Fruit fly (Drosophila melanogaster) Kc167 (cell line): ENCODE measurements around the gene CG4465.

Source experiments
- Sin3A ChIP-seq: fragments of >200 bp; optimal IDR thresholded peaks from 2 replicates; lab custom pipeline; 2018; ENCODE audit warnings: missing external identifiers
- h ChIP-seq: fragments of >200 bp; optimal IDR thresholded peaks from 3 replicates; lab custom pipeline; 2018; ENCODE audit warnings: missing external identifiers
- insv ChIP-seq: fragments of >200 bp; optimal IDR thresholded peaks from 3 replicates; lab custom pipeline; 2018; ENCODE audit warnings: missing external identifiers
- psq ChIP-seq: fragments of >200 bp; optimal IDR thresholded peaks from 2 replicates; lab custom pipeline; 2017; ENCODE audit warnings: missing external identifiers
- ttk ChIP-seq: sonication (Bioruptor generic); optimal IDR thresholded peaks from 2 replicates; lab custom pipeline; 2017; ENCODE audit warnings: missing external identifiers

- TF ChIP-seq h (lab: Kevin White, UChicago) (no peak), Sin3A (no peak), psq (lab: Kevin White, UChicago) (no peak), insv (lab: Kevin White, UChicago) (no peak), ttk (no peak)
These were observed 27.9 kb downstream of the CG4465 start for dm6 chr3R:19889603-19890187.
